Worm (Caenorhabditis elegans) whole organism, L1 larva: ENCODE results near the gene K06G5.3.

Experiments
- C04F5.9 ChIP-seq: sonication (generic microtip); optimal IDR thresholded peaks from 2 replicates; lab custom pipeline; 2016; ENCODE audit warnings: missing genetic modification characterization, missing compliant biosample characterization
- C16A3.4 ChIP-seq: fragments of 150-350 bp; optimal IDR thresholded peaks from 2 replicates; lab custom pipeline; 2014; ENCODE audit warnings: missing biosample characterization, missing genetic modification characterization
- Y116A8C.19 ChIP-seq: sonication (generic microtip); optimal IDR thresholded peaks from 2 replicates; lab custom pipeline; 2016; ENCODE audit warnings: missing compliant biosample characterization, missing genetic modification characterization, borderline replicate concordance
- aha-1 ChIP-seq: fragments of 150-350 bp; optimal IDR thresholded peaks from 2 replicates; lab custom pipeline; 2014; ENCODE audit warnings: missing biosample characterization, missing genetic modification characterization
- alr-1 ChIP-seq: fragments of 200-800 bp; sonication (Bioruptor generic); optimal IDR thresholded peaks from 2 replicates; lab custom pipeline; 2018; ENCODE audit warnings: borderline replicate concordance, mild to moderate bottlenecking, missing genetic modification characterization, missing compliant biosample characterization
- ceh-88 ChIP-seq: fragments of 200-800 bp; sonication (Bioruptor generic); IDR thresholded peaks from 2 replicates; pipeline ENCODE4 v1.3.6; 2022; ENCODE audit warnings: missing genetic modification characterization, missing compliant biosample characterization
- elt-3 ChIP-seq, 6 experiments: fragments of 150-350 bp in 1 of 6; sonication (generic microtip); optimal IDR thresholded peaks; 2 replicates each; lab custom pipeline; 2017 to 2018; ENCODE audit warnings: missing biosample characterization in 6 of 6, missing genetic modification characterization in 6 of 6, inconsistent platforms in 1 of 6
- ets-5 ChIP-seq: fragments of 200-800 bp; sonication (Bioruptor generic); IDR thresholded peaks from 2 replicates; pipeline ENCODE4 v1.3.6; 2022; ENCODE audit warnings: missing genetic modification characterization, missing compliant biosample characterization
- fkh-4 ChIP-seq: sonication (generic microtip); optimal IDR thresholded peaks from 2 replicates; lab custom pipeline; 2016; ENCODE audit warnings: missing compliant biosample characterization, missing genetic modification characterization, borderline replicate concordance
- fkh-8 ChIP-seq: sonication (generic microtip); optimal IDR thresholded peaks from 2 replicates; lab custom pipeline; 2016; ENCODE audit warnings: mild to moderate bottlenecking, missing genetic modification characterization, missing compliant biosample characterization
- hpl-2 ChIP-seq: fragments of 150-350 bp; optimal IDR thresholded peaks from 2 replicates; lab custom pipeline; 2014; ENCODE audit warnings: missing biosample characterization, missing genetic modification reagents, missing genetic modification characterization
- irx-1 ChIP-seq: sonication (generic microtip); optimal IDR thresholded peaks from 2 replicates; lab custom pipeline; 2016; ENCODE audit warnings: missing genetic modification characterization, missing compliant biosample characterization
- lin-15B ChIP-seq: fragments of 150-350 bp; sonication (generic microtip); optimal IDR thresholded peaks from 3 replicates; lab custom pipeline; 2014; ENCODE audit warnings: missing biosample characterization, missing genetic modification characterization
- lin-35 ChIP-seq, 2 experiments: fragments of 150-350 bp; optimal IDR thresholded peaks; 2 replicates each; lab custom pipeline; 2014; ENCODE audit warnings: missing biosample characterization in 2 of 2, missing genetic modification characterization in 2 of 2, missing genetic modification reagents in 2 of 2
- lin-39 ChIP-seq: fragments of 150-350 bp; optimal IDR thresholded peaks from 2 replicates; lab custom pipeline; 2014; ENCODE audit warnings: missing biosample characterization, missing genetic modification reagents, missing genetic modification characterization
- lir-3 ChIP-seq: sonication (generic microtip); optimal IDR thresholded peaks from 2 replicates; lab custom pipeline; 2016; ENCODE audit warnings: mild to moderate bottlenecking, missing genetic modification characterization, moderate library complexity, missing compliant biosample characterization; ENCODE audit not compliant: poor library complexity
- mef-2 ChIP-seq: fragments of 150-350 bp; optimal IDR thresholded peaks from 2 replicates; lab custom pipeline; 2014; ENCODE audit warnings: missing biosample characterization, missing genetic modification characterization
- mep-1 ChIP-seq: fragments of 150-350 bp; optimal IDR thresholded peaks from 2 replicates; lab custom pipeline; 2014; ENCODE audit warnings: missing biosample characterization, missing genetic modification characterization
- nhr-11 ChIP-seq: fragments of 150-350 bp; optimal IDR thresholded peaks from 2 replicates; lab custom pipeline; 2014; ENCODE audit warnings: missing biosample characterization, missing genetic modification characterization
- nhr-12 ChIP-seq: sonication (generic microtip); optimal IDR thresholded peaks from 2 replicates; lab custom pipeline; 2017; ENCODE audit warnings: missing biosample characterization, missing genetic modification characterization
- nhr-20 ChIP-seq: sonication (generic microtip); optimal IDR thresholded peaks from 2 replicates; lab custom pipeline; 2016; ENCODE audit warnings: mild to moderate bottlenecking, missing genetic modification characterization, missing compliant biosample characterization
- nhr-28 ChIP-seq: fragments of 150-350 bp; optimal IDR thresholded peaks from 2 replicates; lab custom pipeline; 2014; ENCODE audit warnings: missing biosample characterization, missing genetic modification characterization
- nhr-71 ChIP-seq: sonication (generic microtip); optimal IDR thresholded peaks from 2 replicates; lab custom pipeline; 2016; ENCODE audit warnings: mild to moderate bottlenecking, missing genetic modification characterization, moderate library complexity, missing compliant biosample characterization
- nhr-77 ChIP-seq: fragments of 150-350 bp; optimal IDR thresholded peaks from 2 replicates; lab custom pipeline; 2014; ENCODE audit warnings: missing biosample characterization, missing genetic modification characterization
- nhr-90 ChIP-seq: sonication (generic microtip); optimal IDR thresholded peaks from 2 replicates; lab custom pipeline; 2016; ENCODE audit warnings: mild to moderate bottlenecking, missing genetic modification characterization, missing compliant biosample characterization; ENCODE audit not compliant: poor library complexity
- pax-3 ChIP-seq: fragments of 200-800 bp; sonication (Bioruptor generic); optimal IDR thresholded peaks from 2 replicates; lab custom pipeline; 2018; ENCODE audit warnings: mild to moderate bottlenecking, missing genetic modification characterization, moderate library complexity, missing compliant biosample characterization
- snpc-4 ChIP-seq: fragments of 150-350 bp; optimal IDR thresholded peaks from 2 replicates; lab custom pipeline; 2014; ENCODE audit warnings: missing biosample characterization, missing genetic modification characterization
- sox-4 ChIP-seq: sonication (generic microtip); optimal IDR thresholded peaks from 2 replicates; lab custom pipeline; 2016; ENCODE audit warnings: missing genetic modification characterization, missing compliant biosample characterization
- tbx-2 ChIP-seq: sonication (generic microtip); optimal IDR thresholded peaks from 2 replicates; lab custom pipeline; 2016; ENCODE audit warnings: missing genetic modification characterization, missing compliant biosample characterization
- tlp-1 ChIP-seq: fragments of 150-350 bp; optimal IDR thresholded peaks from 2 replicates; lab custom pipeline; 2014; ENCODE audit warnings: missing biosample characterization, missing genetic modification characterization
- zag-1 ChIP-seq: fragments of 150-350 bp; optimal IDR thresholded peaks from 2 replicates; lab custom pipeline; 2014; ENCODE audit warnings: missing biosample characterization, missing genetic modification characterization
- ztf-4 ChIP-seq: fragments of 150-350 bp; optimal IDR thresholded peaks from 2 replicates; lab custom pipeline; 2014; ENCODE audit warnings: missing biosample characterization, missing genetic modification characterization

The K06G5.3 gene

DNA sequence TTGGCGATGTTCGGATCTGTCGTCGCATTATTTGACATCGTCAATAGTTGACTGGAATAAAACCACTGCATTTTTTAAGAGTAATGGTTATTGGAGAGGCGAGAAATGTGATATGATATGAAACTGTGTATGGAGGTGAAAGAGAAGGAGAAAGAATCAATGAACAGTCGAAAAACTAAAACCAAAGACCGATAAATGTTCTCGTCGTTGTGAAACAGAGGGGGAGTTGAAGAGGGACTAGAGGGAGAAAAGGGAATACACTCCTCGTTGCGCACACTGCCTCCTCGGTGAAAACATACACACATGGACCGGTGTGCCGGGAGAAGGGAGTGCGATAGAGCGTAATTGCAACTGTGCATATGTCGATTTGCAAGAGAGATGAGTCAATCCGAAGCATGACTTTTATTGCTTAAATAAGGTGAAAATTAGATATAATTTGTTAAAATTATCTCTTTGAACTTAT is 53.5 kb downstream of the K06G5.3 start, which contains the start of gene sym-4 (continued):
- TF ChIP-seq snpc-4 (tag; lab: Kevin White, UChicago) = peak; percentile 79
- peak; percentile 57 for TF ChIP-seq C04F5.9
- TF ChIP-seq nhr-28 (tag; lab: Kevin White, UChicago) = no peak
- no peak for TF ChIP-seq sox-4 (tag; lab: Kevin White, UChicago)
- TF ChIP-seq nhr-12 = no peak
- TF ChIP-seq mep-1 (tag; lab: Kevin White, UChicago) = peak; percentile 96
- peak; percentile 96 for TF ChIP-seq nhr-71 (tag; lab: Kevin White, UChicago)
- TF ChIP-seq lin-39 (tag; lab: Kevin White, UChicago) = no peak
- TF ChIP-seq tlp-1 (tag; lab: Kevin White, UChicago) = no peak
- TF ChIP-seq lin-15B (tag; lab: Kevin White, UChicago) = peak; percentile 86
- TF ChIP-seq nhr-77 = peak; percentile 94
- TF ChIP-seq fkh-4 (tag; lab: Kevin White, UChicago) = no peak
- no peak for TF ChIP-seq alr-1 (tag; lab: Kevin White, UChicago)
- TF ChIP-seq pax-3 (tag; lab: Kevin White, UChicago) = peak; percentile 51
- peak; percentile 67 for TF ChIP-seq lir-3 (tag; lab: Kevin White, UChicago)
- TF ChIP-seq nhr-90 (tag; lab: Kevin White, UChicago) = peak; percentile 91
- TF ChIP-seq ztf-4 (tag; lab: Kevin White, UChicago) = peak; percentile 81
- peak; percentile 82 to 92 for TF ChIP-seq lin-35 (GFP tag; optimal IDR thresholded peaks at IDR 0.05; lab: Kevin White, UChicago)
- TF ChIP-seq aha-1 (tag; lab: Kevin White, UChicago) = no peak
- peak in 5 of 6 experiments; percentile 17 to 97 (median 90) for TF ChIP-seq elt-3 (tag; optimal IDR thresholded peaks at IDR 0.05; lab: Kevin White, UChicago)
- no peak for TF ChIP-seq Y116A8C.19 (tag; lab: Kevin White, UChicago)
- peak; percentile 90 for TF ChIP-seq tbx-2 (tag; lab: Kevin White, UChicago)
- no peak for TF ChIP-seq zag-1 (tag; lab: Kevin White, UChicago)
- no peak for TF ChIP-seq mef-2 (tag; lab: Kevin White, UChicago)
- peak; percentile 85 for TF ChIP-seq hpl-2 (GFP tag; lab: Kevin White, UChicago)
- peak; percentile 75 for TF ChIP-seq irx-1 (tag; lab: Kevin White, UChicago)
- peak; percentile 93 for TF ChIP-seq C16A3.4 (tag; lab: Kevin White, UChicago)
- TF ChIP-seq nhr-11 (tag; lab: Kevin White, UChicago) = peak; percentile 51
- TF ChIP-seq ceh-88 (GFP tag; lab: Robert Waterston, UW) = peak; percentile 44; the same call in 1 of the 2 replicates
- peak; percentile 86 for TF ChIP-seq fkh-8 (tag; lab: Kevin White, UChicago)
- TF ChIP-seq nhr-20 (tag; lab: Kevin White, UChicago) = peak; percentile 96
- no peak for TF ChIP-seq ets-5 (GFP tag; lab: Robert Waterston, UW)
